Worm (Caenorhabditis elegans): ENCODE results near the gene aipr-1.

- no peak for TF ChIP-seq lin-15B (tag; optimal IDR thresholded peaks at IDR 0.05)
- peak in 1 of 2 experiments; percentile 26 for TF ChIP-seq lsy-2 (tag; optimal IDR thresholded peaks at IDR 0.05)
- no peak for TF ChIP-seq snpc-4 (tag; optimal IDR thresholded peaks at IDR 0.05)
- no peak for TF ChIP-seq pag-3 (tag; optimal IDR thresholded peaks at IDR 0.05; ENCODE audit: borderline replicate concordance, insufficient read depth)
Observed at ce11 chrII:6561300-6561699, 32.8 kb downstream of the aipr-1 start, which contains the start of gene F18C5.10.
